Fruit fly (Drosophila melanogaster) whole organism, embryonic: ENCODE data around the gene Cat.
A peak's percentile ranks its signal among the peaks of the same experiment; 100 is the strongest.

Experiments
- Abd-B ChIP-seq: fragments of 200-800 bp; sonication (Bioruptor generic); optimal IDR thresholded peaks from 2 replicates; lab custom pipeline; 2018; ENCODE audit warnings: missing biosample characterization, mild to moderate bottlenecking, missing genetic modification characterization, moderate library complexity
- Awh ChIP-seq: fragments of 200-800 bp; sonication (Bioruptor generic); IDR thresholded peaks from 2 replicates; pipeline ENCODE4, ENCODE4 v1.3.6; 2022; ENCODE audit warnings: missing biosample characterization, missing genetic modification characterization
- B-H1 ChIP-seq: fragments of 200-800 bp; sonication (Bioruptor generic); IDR thresholded peaks from 3 replicates; pipeline ENCODE4 v1.3.6; 2022; ENCODE audit warnings: missing biosample characterization, missing genetic modification characterization
- B-H2 ChIP-seq: fragments of 200-800 bp; sonication (Bioruptor generic); optimal IDR thresholded peaks from 2 replicates; lab custom pipeline; 2018; ENCODE audit warnings: missing biosample characterization, mild to moderate bottlenecking, missing genetic modification characterization
- Bgb ChIP-seq: fragments of 200-800 bp; sonication (Bioruptor generic); IDR thresholded peaks from 2 replicates; pipeline ENCODE4 v1.3.6; 2022; ENCODE audit warnings: missing biosample characterization, missing genetic modification characterization; ENCODE audit not compliant: partially characterized antibody
- CG10147 ChIP-seq: fragments of 200-800 bp; sonication (Bioruptor generic); optimal IDR thresholded peaks from 2 replicates; lab custom pipeline; 2019; ENCODE audit warnings: missing biosample characterization, mild to moderate bottlenecking, missing genetic modification characterization, moderate library complexity
- CG11504 ChIP-seq: fragments of 200-800 bp; sonication (Bioruptor generic); optimal IDR thresholded peaks from 3 replicates; lab custom pipeline; 2019; ENCODE audit warnings: missing biosample characterization, mild to moderate bottlenecking, missing genetic modification characterization, moderate library complexity
- CG11695 ChIP-seq: fragments of 200-800 bp; sonication (Bioruptor generic); IDR thresholded peaks from 3 replicates; pipeline ENCODE4 v1.3.6; 2022; ENCODE audit warnings: missing biosample characterization, missing genetic modification characterization
- CG11723 ChIP-seq: fragments of 200-800 bp; sonication (Bioruptor generic); optimal IDR thresholded peaks from 2 replicates; lab custom pipeline; 2017; ENCODE audit warnings: missing biosample characterization, mild to moderate bottlenecking, missing genetic modification characterization
- CG13296 ChIP-seq: fragments of 200-800 bp; sonication (Bioruptor generic); optimal IDR thresholded peaks from 3 replicates; lab custom pipeline; 2018; ENCODE audit warnings: missing biosample characterization, mild to moderate bottlenecking, missing genetic modification characterization
- CG14014 ChIP-seq: fragments of 200-800 bp; sonication (Bioruptor generic); IDR thresholded peaks from 2 replicates; pipeline ENCODE4 v1.3.6; 2022; ENCODE audit warnings: missing biosample characterization, missing genetic modification characterization
- CG15011 ChIP-seq: fragments of 200-800 bp; sonication (Bioruptor generic); optimal IDR thresholded peaks from 3 replicates; lab custom pipeline; 2018; ENCODE audit warnings: missing biosample characterization, mild to moderate bottlenecking, missing genetic modification characterization
- CG15514 ChIP-seq: fragments of 200-800 bp; sonication (Bioruptor generic); optimal IDR thresholded peaks from 3 replicates; lab custom pipeline; 2017; ENCODE audit warnings: missing biosample characterization, missing genetic modification characterization, mild to moderate bottlenecking, moderate library complexity, missing genetic modification reagents
- CG17912 ChIP-seq: fragments of 200-800 bp; sonication (Bioruptor generic); optimal IDR thresholded peaks from 2 replicates; lab custom pipeline; 2018; ENCODE audit warnings: missing biosample characterization, mild to moderate bottlenecking, missing genetic modification characterization
- CG2116 ChIP-seq: fragments of 200-800 bp; sonication (Bioruptor generic); optimal IDR thresholded peaks from 3 replicates; lab custom pipeline; 2018; ENCODE audit warnings: missing biosample characterization, mild to moderate bottlenecking, missing genetic modification characterization
- CG3163 ChIP-seq: fragments of 200-800 bp; sonication (Bioruptor generic); optimal IDR thresholded peaks from 3 replicates; lab custom pipeline; 2016; ENCODE audit warnings: missing biosample characterization, missing genetic modification characterization
- CG32532 ChIP-seq: fragments of 200-800 bp; sonication (Bioruptor generic); IDR thresholded peaks from 2 replicates; pipeline ENCODE4 v1.3.6; 2022; ENCODE audit warnings: missing biosample characterization, missing genetic modification characterization
- CG32767 ChIP-seq: fragments of 200-800 bp; sonication (Bioruptor generic); IDR thresholded peaks from 2 replicates; pipeline ENCODE4 v1.3.6; 2022; ENCODE audit warnings: missing biosample characterization, missing genetic modification characterization
- CG6689 ChIP-seq: fragments of 200-800 bp; sonication (Bioruptor generic); IDR thresholded peaks from 2 replicates; pipeline ENCODE4 v1.3.6; 2022; ENCODE audit warnings: missing biosample characterization, missing genetic modification characterization
- CG7987 ChIP-seq: fragments of 200-800 bp; sonication (Bioruptor generic); optimal IDR thresholded peaks from 2 replicates; lab custom pipeline; 2018; ENCODE audit warnings: missing biosample characterization, mild to moderate bottlenecking, missing genetic modification characterization, moderate library complexity
- CG9609 ChIP-seq: fragments of 200-800 bp; sonication (Bioruptor generic); optimal IDR thresholded peaks from 3 replicates; lab custom pipeline; 2016; ENCODE audit warnings: missing biosample characterization, missing genetic modification characterization
- CG9727 ChIP-seq: fragments of 200-800 bp; sonication (Bioruptor generic); optimal IDR thresholded peaks from 3 replicates; lab custom pipeline; 2017; ENCODE audit warnings: missing biosample characterization, mild to moderate bottlenecking, missing genetic modification characterization
- Fer1 ChIP-seq: fragments of 200-800 bp; sonication (Bioruptor generic); optimal IDR thresholded peaks from 2 replicates; lab custom pipeline; 2017; ENCODE audit warnings: missing biosample characterization, mild to moderate bottlenecking, missing genetic modification characterization
- HLH4C ChIP-seq: fragments of 200-800 bp; sonication (Bioruptor generic); IDR thresholded peaks from 3 replicates; pipeline ENCODE4 v1.3.6; 2022; ENCODE audit warnings: missing biosample characterization, missing genetic modification characterization; ENCODE audit not compliant: partially characterized antibody
- Max ChIP-seq: fragments of 200-800 bp; sonication (Bioruptor generic); optimal IDR thresholded peaks from 2 replicates; lab custom pipeline; 2016; ENCODE audit warnings: missing biosample characterization, mild to moderate bottlenecking, missing genetic modification characterization
- Mrtf ChIP-seq: fragments of 200-800 bp; sonication (Bioruptor generic); IDR thresholded peaks from 3 replicates; pipeline ENCODE4 v1.3.6; 2022; ENCODE audit warnings: missing biosample characterization, missing genetic modification characterization
- Poxn ChIP-seq: fragments of 200-800 bp; sonication (Bioruptor generic); IDR thresholded peaks from 2 replicates; pipeline ENCODE4 v1.3.6; 2022; ENCODE audit warnings: missing biosample characterization, missing genetic modification characterization
- Ravus ChIP-seq: fragments of 200-800 bp; sonication (Bioruptor generic); IDR thresholded peaks from 2 replicates; pipeline ENCODE4 v1.3.6; 2022; ENCODE audit warnings: missing biosample characterization, missing genetic modification characterization
- Rfx ChIP-seq: fragments of 200-800 bp; sonication (Bioruptor generic); IDR thresholded peaks from 2 replicates; pipeline ENCODE4 v1.3.6; 2022; ENCODE audit warnings: missing biosample characterization, missing genetic modification characterization
- Sox102F ChIP-seq: fragments of 200-800 bp; sonication (Bioruptor generic); optimal IDR thresholded peaks from 2 replicates; lab custom pipeline; 2018; ENCODE audit warnings: missing biosample characterization, mild to moderate bottlenecking, missing genetic modification characterization, moderate library complexity
- abd-A ChIP-seq: fragments of 200-800 bp; sonication (Bioruptor generic); optimal IDR thresholded peaks from 3 replicates; lab custom pipeline; 2019; ENCODE audit warnings: missing biosample characterization, mild to moderate bottlenecking, missing genetic modification characterization, moderate library complexity
- al ChIP-seq: fragments of 200-800 bp; sonication (Bioruptor generic); IDR thresholded peaks from 2 replicates; pipeline ENCODE4 v1.3.6; 2022; ENCODE audit warnings: missing biosample characterization, missing genetic modification characterization
- amos ChIP-seq: fragments of 200-800 bp; sonication (Bioruptor generic); IDR thresholded peaks from 2 replicates; pipeline ENCODE4 v1.3.6; 2022; ENCODE audit warnings: missing biosample characterization, missing genetic modification characterization; ENCODE audit not compliant: partially characterized antibody
- az2 ChIP-seq: fragments of 200-800 bp; sonication (Bioruptor generic); optimal IDR thresholded peaks from 3 replicates; lab custom pipeline; 2016; ENCODE audit warnings: missing biosample characterization, missing genetic modification characterization
- cad ChIP-seq: fragments of >200 bp; optimal IDR thresholded peaks from 2 replicates; lab custom pipeline; 2017; ENCODE audit warnings: missing biosample characterization, missing genetic modification characterization
- caup ChIP-seq: fragments of 200-800 bp; sonication (Bioruptor generic); optimal IDR thresholded peaks from 3 replicates; lab custom pipeline; 2017; ENCODE audit warnings: missing biosample characterization, mild to moderate bottlenecking, missing genetic modification characterization, moderate library complexity; ENCODE audit not compliant: severe bottlenecking
- chinmo ChIP-seq: fragments of 200-800 bp; sonication (Bioruptor generic); IDR thresholded peaks from 4 replicates; pipeline ENCODE4 v1.3.6; 2022; ENCODE audit warnings: missing biosample characterization, missing genetic modification characterization; ENCODE audit not compliant: partially characterized antibody
- dmrt99B ChIP-seq: fragments of 200-800 bp; sonication (Bioruptor generic); optimal IDR thresholded peaks from 2 replicates; lab custom pipeline; 2018; ENCODE audit warnings: missing biosample characterization, mild to moderate bottlenecking, missing genetic modification characterization, moderate library complexity
- ems ChIP-seq: fragments of 200-800 bp; sonication (Bioruptor generic); optimal IDR thresholded peaks from 3 replicates; lab custom pipeline; 2016; ENCODE audit warnings: missing biosample characterization, missing genetic modification characterization
- ind ChIP-seq: fragments of 200-800 bp; sonication (Bioruptor generic); optimal IDR thresholded peaks from 3 replicates; lab custom pipeline; 2016; ENCODE audit warnings: missing biosample characterization, missing genetic modification characterization
- nau ChIP-seq: fragments of 200-800 bp; sonication (Bioruptor generic); optimal IDR thresholded peaks from 3 replicates; lab custom pipeline; 2017; ENCODE audit warnings: missing biosample characterization, mild to moderate bottlenecking, missing genetic modification characterization, missing genetic modification reagents
- otp ChIP-seq: fragments of 200-800 bp; sonication (Bioruptor generic); IDR thresholded peaks from 3 replicates; pipeline ENCODE4, ENCODE4 v1.3.6; 2022; ENCODE audit warnings: missing biosample characterization, missing genetic modification characterization
- peb ChIP-seq: fragments of 200-800 bp; sonication (Bioruptor generic); IDR thresholded peaks from 2 replicates; pipeline ENCODE4 v1.3.6; 2022; ENCODE audit warnings: missing biosample characterization, missing genetic modification characterization
- rib ChIP-seq: fragments of 200-800 bp; sonication (Bioruptor generic); IDR thresholded peaks from 2 replicates; pipeline ENCODE4 v1.3.6; 2022; ENCODE audit warnings: missing biosample characterization, missing genetic modification characterization
- stwl ChIP-seq: fragments of 200-800 bp; sonication (Bioruptor generic); optimal IDR thresholded peaks from 3 replicates; lab custom pipeline; 2018; ENCODE audit warnings: missing biosample characterization, mild to moderate bottlenecking, missing genetic modification characterization, moderate library complexity
- tio ChIP-seq: fragments of 200-800 bp; sonication (Bioruptor generic); optimal IDR thresholded peaks from 2 replicates; lab custom pipeline; 2017; ENCODE audit warnings: missing biosample characterization, missing genetic modification characterization, inconsistent platforms
- unpg ChIP-seq: fragments of 200-800 bp; sonication (Bioruptor generic); optimal IDR thresholded peaks from 3 replicates; lab custom pipeline; 2018; ENCODE audit warnings: missing biosample characterization, mild to moderate bottlenecking, missing genetic modification characterization, moderate library complexity
- zfh2 ChIP-seq: fragments of 200-800 bp; sonication (Bioruptor generic); optimal IDR thresholded peaks from 2 replicates; lab custom pipeline; 2016; ENCODE audit warnings: missing biosample characterization, missing genetic modification characterization

The Cat gene

dm6 chr3L:18786427-18787104 lies 35.8 kb upstream of the Cat start (continued):
- TF ChIP-seq Max (GFP tag; lab: Kevin White, UChicago) (peak; percentile 42), CG13296 (GFP tag; lab: Kevin White, UChicago) (peak; percentile 65), al (GFP tag; lab: Robert Waterston, UW) (peak; percentile 28; the same call in 1 of the 2 replicates), CG10147 (GFP tag; lab: Kevin White, UChicago) (peak; percentile 73), peb (GFP tag; lab: Robert Waterston, UW) (no peak), dmrt99B (tag; lab: Kevin White, UChicago) (peak; percentile 89), Mrtf (GFP tag; lab: Robert Waterston, UW) (no peak), B-H2 (GFP tag; lab: Kevin White, UChicago) (peak; percentile 52), Sox102F (GFP tag; lab: Kevin White, UChicago) (peak; percentile 86), HLH4C (GFP tag; lab: Robert Waterston, UW) (no peak), CG7987 (GFP tag; lab: Kevin White, UChicago) (no peak), Rfx (GFP tag; lab: Robert Waterston, UW) (peak; percentile 21; the same call in 1 of the 2 replicates), CG9727 (GFP tag; lab: Kevin White, UChicago) (peak; percentile 49), ems (GFP tag; lab: Kevin White, UChicago) (peak; percentile 7), CG17912 (no peak), Awh (GFP tag; lab: Robert Waterston, UW) (no peak), az2 (GFP tag; lab: Kevin White, UChicago) (peak; percentile 66), nau (GFP tag; lab: Kevin White, UChicago) (peak; percentile 28), CG2116 (GFP tag; lab: Kevin White, UChicago) (peak; percentile 32), B-H1 (GFP tag; lab: Robert Waterston, UW) (0 out of 3 replicates have a peak, but pooled peaks have one; percentile 22), CG6689 (GFP tag; lab: Robert Waterston, UW) (peak; percentile 62), abd-A (tag; lab: Kevin White, UChicago) (peak; percentile 95), CG9609 (GFP tag; lab: Kevin White, UChicago) (peak; percentile 3), Abd-B (GFP tag; lab: Kevin White, UChicago) (peak; percentile 75), amos (GFP tag; lab: Robert Waterston, UW) (0 out of 2 replicates have a peak, but pooled peaks have one; percentile 8), CG15514 (no peak), tio (GFP tag; lab: Kevin White, UChicago) (peak; percentile 67), ind (GFP tag; lab: Kevin White, UChicago) (peak; percentile 59), Poxn (GFP tag; lab: Robert Waterston, UW) (no peak), CG32767 (GFP tag; lab: Robert Waterston, UW) (peak; percentile 64), CG14014 (GFP tag; lab: Robert Waterston, UW) (no peak), chinmo (GFP tag; lab: Robert Waterston, UW) (peak; percentile 97), CG11695 (peak; percentile 77; the same call in 2 of the 3 replicates), unpg (peak; percentile 67), otp (GFP tag; lab: Robert Waterston, UW) (0 out of 3 replicates have a peak, but pooled peaks have one; percentile 37), caup (GFP tag; lab: Kevin White, UChicago) (peak; percentile 32), CG11504 (tag; lab: Kevin White, UChicago) (peak; percentile 89), Fer1 (GFP tag; lab: Kevin White, UChicago) (peak; percentile 42), CG15011 (GFP tag; lab: Kevin White, UChicago) (peak; percentile 73), CG11723 (GFP tag; lab: Kevin White, UChicago) (peak; percentile 21), zfh2 (GFP tag; lab: Kevin White, UChicago) (peak; percentile 9), CG3163 (GFP tag; lab: Kevin White, UChicago) (no peak), Bgb (peak; percentile 44; the same call in 1 of the 2 replicates), stwl (tag; lab: Kevin White, UChicago) (no peak), Ravus (0 out of 2 replicates have a peak, but pooled peaks have one; percentile 4), cad (GFP tag; lab: Kevin White, UChicago) (no peak), rib (GFP tag; lab: Robert Waterston, UW) (peak; percentile 76), CG32532 (GFP tag; lab: Robert Waterston, UW) (peak; percentile 28)
